Worm (Caenorhabditis elegans) whole organism, L3 larva: ENCODE measurements around the gene T25F10.1.
A peak's percentile ranks its signal among the peaks of the same experiment; 100 is the strongest.

Experiments
- ama-1 ChIP-seq: fragments of 150-350 bp; optimal IDR thresholded peaks from 2 replicates; lab custom pipeline; 2018
- elt-3 ChIP-seq, 3 experiments: fragments of 150-350 bp in 1 of 3; sonication (generic microtip) in 2 of 3; optimal IDR thresholded peaks; 2 replicates in 2 of 3; 4 replicates in 1 of 3; lab custom pipeline; 2014 to 2017; ENCODE audit warnings: missing biosample characterization in 3 of 3, missing genetic modification characterization in 3 of 3
- lin-39 ChIP-seq: fragments of 150-350 bp; optimal IDR thresholded peaks from 2 replicates; lab custom pipeline; 2018; ENCODE audit warnings: missing biosample characterization, missing genetic modification reagents, missing genetic modification characterization
- nfya-1 ChIP-seq: sonication (generic microtip); optimal IDR thresholded peaks from 2 replicates; lab custom pipeline; 2017; ENCODE audit warnings: missing genetic modification characterization, mild to moderate bottlenecking, missing compliant biosample characterization, antibody characterized with exemption, moderate library complexity; ENCODE audit not compliant: insufficient read depth
- nhr-23 ChIP-seq: fragments of 150-350 bp; optimal IDR thresholded peaks from 2 replicates; lab custom pipeline; 2014; ENCODE audit warnings: missing biosample characterization, missing genetic modification reagents, missing genetic modification characterization
- pqm-1 ChIP-seq: fragments of 150-350 bp; optimal IDR thresholded peaks from 2 replicates; lab custom pipeline; 2017; ENCODE audit warnings: missing biosample characterization, missing genetic modification characterization, inconsistent platforms
- sea-2 ChIP-seq: fragments of 150-350 bp; sonication (generic microtip); optimal IDR thresholded peaks from 4 replicates; lab custom pipeline; 2014; ENCODE audit warnings: missing biosample characterization, missing genetic modification reagents, missing genetic modification characterization
- unc-62 ChIP-seq: fragments of 150-350 bp; sonication (generic microtip); optimal IDR thresholded peaks from 4 replicates; lab custom pipeline; 2014; ENCODE audit warnings: missing biosample characterization, missing genetic modification reagents, missing genetic modification characterization
- ztf-11 ChIP-seq: fragments of 150-350 bp; optimal IDR thresholded peaks from 2 replicates; lab custom pipeline; 2014; ENCODE audit warnings: missing biosample characterization, missing genetic modification characterization

DNA sequence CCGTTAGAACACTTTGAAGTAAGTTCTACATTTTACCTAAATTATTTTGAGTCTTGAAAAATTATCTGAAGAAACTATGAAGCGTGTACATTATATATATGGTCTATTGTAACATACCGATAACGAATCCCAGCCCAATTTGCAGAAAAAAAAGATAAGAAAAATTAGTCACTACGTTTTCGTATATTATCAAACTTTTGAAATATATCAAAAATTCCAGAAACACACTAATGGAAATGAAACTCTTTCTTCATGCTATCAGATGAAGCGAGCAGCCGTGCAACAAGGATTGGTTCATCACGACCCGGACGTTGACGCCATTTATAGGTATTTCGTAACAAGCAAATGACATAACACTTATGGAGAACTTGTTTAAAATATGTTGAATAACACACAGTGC is 43.6 kb downstream of the T25F10.1 start:
- no peak for TF ChIP-seq elt-3 (tag; optimal IDR thresholded peaks at IDR 0.05; lab: Kevin White, UChicago)
- no peak for TF ChIP-seq unc-62
- TF ChIP-seq ama-1 (lab: Kevin White, UChicago) = no peak
- TF ChIP-seq ztf-11 (tag; lab: Kevin White, UChicago) = no peak
- peak; percentile 77 for TF ChIP-seq pqm-1 (tag; lab: Kevin White, UChicago)
- TF ChIP-seq lin-39 (tag; lab: Kevin White, UChicago) = no peak
- no peak for TF ChIP-seq nhr-23 (tag; lab: Kevin White, UChicago)
- TF ChIP-seq sea-2 (GFP tag; lab: Kevin White, UChicago) = no peak
- no peak for TF ChIP-seq nfya-1
